Worm (Caenorhabditis elegans) whole organism, late embryonic: ENCODE measurements around the gene T26E4.2.
"Not testable (repeated sequence)": the region's sequence is repeated elsewhere in the genome, so short reads cannot be mapped to it uniquely, and the experiment has no call there.

Experiments
- K02D7.2 ChIP-seq: sonication (generic microtip); optimal IDR thresholded peaks from 2 replicates; lab custom pipeline; 2017; ENCODE audit warnings: mild to moderate bottlenecking, missing genetic modification characterization, missing compliant biosample characterization
- K09A11.1 ChIP-seq: sonication (generic microtip); optimal IDR thresholded peaks from 2 replicates; lab custom pipeline; 2017; ENCODE audit warnings: antibody characterized with exemption, mild to moderate bottlenecking, missing genetic modification characterization, missing compliant biosample characterization; ENCODE audit not compliant: insufficient read depth
- Y22D7AL.16 ChIP-seq: sonication (generic microtip); optimal IDR thresholded peaks from 2 replicates; lab custom pipeline; 2016; ENCODE audit warnings: missing genetic modification characterization, missing compliant biosample characterization
- ceh-18 ChIP-seq: sonication (generic microtip); optimal IDR thresholded peaks from 2 replicates; lab custom pipeline; 2016; ENCODE audit warnings: missing genetic modification characterization, missing compliant biosample characterization
- fkh-10 ChIP-seq: fragments of 150-350 bp; optimal IDR thresholded peaks from 2 replicates; lab custom pipeline; 2014; ENCODE audit warnings: missing biosample characterization, missing genetic modification reagents, missing genetic modification characterization
- lin-11 ChIP-seq: fragments of 200-800 bp; sonication (Bioruptor generic); optimal IDR thresholded peaks from 2 replicates; lab custom pipeline; 2018; ENCODE audit warnings: mild to moderate bottlenecking, missing genetic modification characterization, missing compliant biosample characterization
- unc-3 ChIP-seq, 2 experiments: fragments of 200-800 bp in 1 of 2; sonication (Bioruptor generic) in 1 of 2; sonication (generic microtip) in 1 of 2; conservative IDR thresholded peaks in 1 of 2; optimal IDR thresholded peaks in 1 of 2; 2 replicates each; pipeline versions ENCODE4 v1.3.6 to Lab custom; 2016 to 2022; ENCODE audit warnings: missing compliant biosample characterization in 2 of 2, missing genetic modification characterization in 2 of 2, missing genetic modification reagents in 1 of 2

DNA sequence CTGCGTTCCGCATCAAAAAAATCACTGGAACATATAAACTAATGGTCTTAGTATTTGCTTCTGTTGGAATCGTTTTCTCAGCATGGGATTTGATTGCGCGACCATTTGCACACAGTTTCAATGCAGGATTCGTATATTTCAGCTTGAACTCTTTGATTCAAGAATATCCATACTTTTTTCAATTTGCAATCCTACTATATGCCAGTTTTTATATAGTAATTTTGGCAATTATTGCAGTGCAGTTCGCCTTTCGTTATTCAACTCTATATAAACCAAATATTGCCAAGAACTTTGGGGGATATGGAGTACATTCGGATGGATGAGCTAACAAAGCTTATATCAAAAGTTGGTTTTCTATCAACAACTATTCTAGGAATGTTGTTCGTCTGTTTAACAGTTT lies 28.2 kb upstream of the T26E4.2 start, which contains the start of gene str-5:
- TF ChIP-seq ceh-18; lin-11 (tag; lab: Kevin White, UChicago); fkh-10; K09A11.1 (tag; lab: Kevin White, UChicago); unc-3 (GFP tag; conservative IDR thresholded peaks at IDR 0.05; lab: Robert Waterston, UW); unc-3 (tag; optimal IDR thresholded peaks at IDR 0.05; lab: Kevin White, UChicago); Y22D7AL.16 (tag; lab: Kevin White, UChicago); K02D7.2 (tag; lab: Kevin White, UChicago): not testable (repeated sequence)
